Worm (Caenorhabditis elegans) whole organism, L1 larva: ENCODE results near the gene Y34B4A.7.

Experiments used
- blmp-1 ChIP-seq: fragments of 150-350 bp; optimal IDR thresholded peaks from 2 replicates; lab custom pipeline; 2014; ENCODE audit warnings: missing biosample characterization, missing genetic modification characterization
- nhr-11 ChIP-seq: fragments of 150-350 bp; optimal IDR thresholded peaks from 2 replicates; lab custom pipeline; 2014; ENCODE audit warnings: missing biosample characterization, missing genetic modification characterization
- nhr-76 ChIP-seq: sonication (generic microtip); optimal IDR thresholded peaks from 2 replicates; lab custom pipeline; 2017; ENCODE audit warnings: missing biosample characterization, missing genetic modification characterization

- TF ChIP-seq nhr-76 (tag; lab: Kevin White, UChicago) = no peak
- no peak for TF ChIP-seq nhr-11 (tag; lab: Kevin White, UChicago)
- no peak for TF ChIP-seq blmp-1 (tag; lab: Kevin White, UChicago)
Measured at ce11 chrX:5268062-5268461, 23.9 kb downstream of the Y34B4A.7 start.
